Comparison of ENCODE assay signal across 1 fruit fly cellular context in genomic region chr3L:2417399-2418040, dm6.
TF ChIP-seq lines count a peak whose summit lies in the region.

No protein-coding gene starts in this region.

TF ChIP-seq in whole organism, embryonic, 481 proteins besides CTCF, POLR2A, EP300 and RAD21 (continued from another document and continues in another):
- TF ChIP-seq CG18619 (GFP tag; optimal IDR thresholded peaks at IDR 0.05; lab: Kevin White, UChicago) (peak; percentile 75), sob (GFP tag; IDR thresholded peaks at IDR 0.05; lab: Robert Waterston, UW) (no peak), Chrac-16 (GFP tag; optimal IDR thresholded peaks at IDR 0.05; lab: Kevin White, UChicago) (peak; percentile 48), Hmx (GFP tag; optimal IDR thresholded peaks at IDR 0.05; lab: Kevin White, UChicago) (no peak), dimm (GFP tag; IDR thresholded peaks at IDR 0.05; lab: Robert Waterston, UW) (no peak), Mrtf (GFP tag; IDR thresholded peaks at IDR 0.05; lab: Robert Waterston, UW) (0 out of 3 replicates have a peak, but pooled peaks have one; percentile 43), Dbx (GFP tag; IDR thresholded peaks at IDR 0.05; lab: Robert Waterston, UW) (no peak), CG4404 (GFP tag; IDR thresholded peaks at IDR 0.05; lab: Robert Waterston, UW) (no peak), bab2 (GFP tag; optimal IDR thresholded peaks at IDR 0.05; lab: Kevin White, UChicago) (no peak), ab (GFP tag; optimal IDR thresholded peaks at IDR 0.05; lab: Kevin White, UChicago) (no peak), al (GFP tag; IDR thresholded peaks at IDR 0.05; lab: Robert Waterston, UW) (no peak; the same call in 1 of the 2 replicates), ara (GFP tag; IDR thresholded peaks at IDR 0.05; lab: Robert Waterston, UW) (no peak), CG3847 (GFP tag; IDR thresholded peaks at IDR 0.05; lab: Robert Waterston, UW) (peak; percentile 43; the same call in 1 of the 2 replicates), CG12659 (GFP tag; optimal IDR thresholded peaks at IDR 0.05; lab: Kevin White, UChicago) (peak; percentile 79), unc-4 (GFP tag; IDR thresholded peaks at IDR 0.05; lab: Robert Waterston, UW; ENCODE audit: partially characterized antibody) (no peak), tna (GFP tag; IDR thresholded peaks at IDR 0.05; lab: Robert Waterston, UW; ENCODE audit: partially characterized antibody) (no peak), CG16815 (GFP tag; optimal IDR thresholded peaks at IDR 0.05; lab: Kevin White, UChicago) (peak; percentile 34), Xbp1 (GFP tag; optimal IDR thresholded peaks at IDR 0.05; lab: Kevin White, UChicago) (peak; percentile 69), Fer3 (tag; optimal IDR thresholded peaks at IDR 0.05; lab: Kevin White, UChicago) (peak; percentile 61), ato (GFP tag; IDR thresholded peaks at IDR 0.05; lab: Robert Waterston, UW; ENCODE audit: partially characterized antibody) (no peak), ci (GFP tag; IDR thresholded peaks at IDR 0.05; lab: Robert Waterston, UW) (0 out of 3 replicates have a peak, but pooled peaks have one; percentile 16), vfl (GFP tag; optimal IDR thresholded peaks at IDR 0.05; lab: Kevin White, UChicago) (no peak), CG15479 (GFP tag; optimal IDR thresholded peaks at IDR 0.05; lab: Kevin White, UChicago) (no peak), Stat92E (GFP tag; optimal IDR thresholded peaks at IDR 0.05; lab: Kevin White, UChicago) (peak in 1 of 3 experiments; percentile 68), Dip3 (GFP tag; optimal IDR thresholded peaks at IDR 0.05; lab: Kevin White, UChicago) (no peak), cg (GFP tag; optimal IDR thresholded peaks at IDR 0.05; lab: Kevin White, UChicago) (peak; percentile 12), esg (GFP tag; conservative IDR thresholded peaks at IDR 0.05; lab: Robert Waterston, UW) (peak; percentile 61; the same call in 1 of the 2 replicates), gro (GFP tag; optimal IDR thresholded peaks at IDR 0.05; lab: Kevin White, UChicago) (no peak), CG10543 (GFP tag; optimal IDR thresholded peaks at IDR 0.05; lab: Kevin White, UChicago) (peak; percentile 59), CG4854 (GFP tag; optimal IDR thresholded peaks at IDR 0.05; lab: Kevin White, UChicago) (no peak), pho (GFP tag; optimal IDR thresholded peaks at IDR 0.05; lab: Kevin White, UChicago) (no peak), lmd (GFP tag; IDR thresholded peaks at IDR 0.05; lab: Robert Waterston, UW) (peak; percentile 65), Nf-YA (GFP tag; IDR thresholded peaks at IDR 0.05; lab: Robert Waterston, UW) (no peak), salm (tag; optimal IDR thresholded peaks at IDR 0.05; lab: Kevin White, UChicago) (peak; percentile 57), trem (tag; optimal IDR thresholded peaks at IDR 0.05; lab: Kevin White, UChicago) (peak; percentile 44), cas (GFP tag; IDR thresholded peaks at IDR 0.05; lab: Robert Waterston, UW) (no peak), pita (GFP tag; optimal IDR thresholded peaks at IDR 0.05; lab: Kevin White, UChicago) (no peak), eve (GFP tag; optimal IDR thresholded peaks at IDR 0.05; lab: Kevin White, UChicago) (peak in 1 of 2 experiments; percentile 78), usp (GFP tag; optimal IDR thresholded peaks at IDR 0.05; lab: Kevin White, UChicago) (no peak), ind (GFP tag; optimal IDR thresholded peaks at IDR 0.05; lab: Kevin White, UChicago) (peak; percentile 69), CG8388 (GFP tag; optimal IDR thresholded peaks at IDR 0.05; lab: Kevin White, UChicago) (peak; percentile 67), dysf (GFP tag; IDR thresholded peaks at IDR 0.05; lab: Robert Waterston, UW) (peak; percentile 77), CG14965 (GFP tag; optimal IDR thresholded peaks at IDR 0.05; lab: Kevin White, UChicago; ENCODE audit: borderline replicate concordance) (no peak), cad (GFP tag; optimal IDR thresholded peaks at IDR 0.05; lab: Kevin White, UChicago) (no peak), CG4617 (GFP tag; optimal IDR thresholded peaks at IDR 0.05; lab: Kevin White, UChicago; ENCODE audit: borderline replicate concordance) (peak; percentile 3), inv (GFP tag; IDR thresholded peaks at IDR 0.05; lab: Robert Waterston, UW; ENCODE audit: partially characterized antibody) (no peak), Max (GFP tag; optimal IDR thresholded peaks at IDR 0.05; lab: Kevin White, UChicago) (peak; percentile 28), prd (optimal IDR thresholded peaks at IDR 0.05; lab: Kevin White, UChicago) (no peak), prd (GFP tag; IDR thresholded peaks at IDR 0.05; lab: Robert Waterston, UW) (peak; percentile 59; the same call in 1 of the 3 replicates), dati (GFP tag; IDR thresholded peaks at IDR 0.05; lab: Robert Waterston, UW) (no peak), Pdp1 (GFP tag; optimal IDR thresholded peaks at IDR 0.05; lab: Kevin White, UChicago) (peak; percentile 32 to 49), CG10274 (GFP tag; optimal IDR thresholded peaks at IDR 0.05; lab: Kevin White, UChicago) (peak; percentile 62), bowl (GFP tag; IDR thresholded peaks at IDR 0.05; lab: Robert Waterston, UW) (no peak), gcm (GFP tag; optimal IDR thresholded peaks at IDR 0.05; lab: Kevin White, UChicago) (peak; percentile 79), Optix (GFP tag; IDR thresholded peaks at IDR 0.05; lab: Robert Waterston, UW) (no peak), HmgD (GFP tag; optimal IDR thresholded peaks at IDR 0.05; lab: Kevin White, UChicago) (no peak), TFAM (GFP tag; optimal IDR thresholded peaks at IDR 0.05; lab: Kevin White, UChicago) (no peak), tup (GFP tag; optimal IDR thresholded peaks at IDR 0.05; lab: Kevin White, UChicago) (no peak), dmrt99B (tag; optimal IDR thresholded peaks at IDR 0.05; lab: Kevin White, UChicago) (peak; percentile 89), Lpt (GFP tag; optimal IDR thresholded peaks at IDR 0.05; lab: Kevin White, UChicago) (no peak), CG7357 (GFP tag; IDR thresholded peaks at IDR 0.05; lab: Robert Waterston, UW) (peak; percentile 45; the same call in 1 of the 3 replicates), Fer1 (GFP tag; optimal IDR thresholded peaks at IDR 0.05; lab: Kevin White, UChicago) (peak; percentile 85), CG7786 (GFP tag; optimal IDR thresholded peaks at IDR 0.05; lab: Kevin White, UChicago) (peak; percentile 18), CG4328 (GFP tag; optimal IDR thresholded peaks at IDR 0.05; lab: Kevin White, UChicago) (peak; percentile 76), CG11093 (GFP tag; IDR thresholded peaks at IDR 0.05; lab: Robert Waterston, UW) (peak; percentile 36; the same call in 1 of the 3 replicates), CG17829 (tag; optimal IDR thresholded peaks at IDR 0.05; lab: Kevin White, UChicago) (peak; percentile 78), CG34224 (GFP tag; IDR thresholded peaks at IDR 0.05; lab: Robert Waterston, UW; ENCODE audit: partially characterized antibody) (no peak), CG30020 (tag; optimal IDR thresholded peaks at IDR 0.05; lab: Kevin White, UChicago) (peak; percentile 32), CG15269 (tag; optimal IDR thresholded peaks at IDR 0.05; lab: Kevin White, UChicago) (peak; percentile 84), stc (GFP tag; IDR thresholded peaks at IDR 0.05; lab: Robert Waterston, UW) (peak; percentile 48; the same call in 1 of the 2 replicates), lilli (GFP tag; optimal IDR thresholded peaks at IDR 0.05; lab: Kevin White, UChicago) (no peak), CG14860 (GFP tag; IDR thresholded peaks at IDR 0.05; lab: Robert Waterston, UW; ENCODE audit: partially characterized antibody) (no peak), CG1529 (GFP tag; optimal IDR thresholded peaks at IDR 0.05; lab: Kevin White, UChicago) (peak; percentile 72), HLHmδ (GFP tag; optimal IDR thresholded peaks at IDR 0.05; lab: Kevin White, UChicago) (no peak), BEAF-32 (GFP tag; optimal IDR thresholded peaks at IDR 0.05; lab: Kevin White, UChicago) (no peak), bsh (GFP tag; optimal IDR thresholded peaks at IDR 0.05; lab: Kevin White, UChicago) (peak; percentile 65 to 93), Asciz (GFP tag; optimal IDR thresholded peaks at IDR 0.05; lab: Kevin White, UChicago) (peak; percentile 60), Ada2b (GFP tag; IDR thresholded peaks at IDR 0.05; lab: Robert Waterston, UW) (0 out of 2 replicates have a peak, but pooled peaks have one; percentile 4), CG10654 (GFP tag; optimal IDR thresholded peaks at IDR 0.05; lab: Kevin White, UChicago) (peak; percentile 51), sens-2 (GFP tag; IDR thresholded peaks at IDR 0.05; lab: Robert Waterston, UW) (no peak), corto (GFP tag; optimal IDR thresholded peaks at IDR 0.05; lab: Kevin White, UChicago) (peak; percentile 64), wor (GFP tag; IDR thresholded peaks at IDR 0.05; lab: Robert Waterston, UW) (peak; percentile 39; the same call in 1 of the 2 replicates), CG43689 (GFP tag; IDR thresholded peaks at IDR 0.05; lab: Robert Waterston, UW) (0 out of 2 replicates have a peak, but pooled peaks have one; percentile 42), gcm2 (GFP tag; optimal IDR thresholded peaks at IDR 0.05; lab: Kevin White, UChicago) (peak; percentile 25), sd (tag; optimal IDR thresholded peaks at IDR 0.05; lab: Kevin White, UChicago) (peak; percentile 16), dan (GFP tag; IDR thresholded peaks at IDR 0.05; lab: Robert Waterston, UW) (no peak), unpg (GFP tag; optimal IDR thresholded peaks at IDR 0.05; lab: Kevin White, UChicago) (peak; percentile 62), Eip74EF (GFP tag; optimal IDR thresholded peaks at IDR 0.05; lab: Kevin White, UChicago) (peak in 1 of 2 experiments; percentile 86), CG1233 (GFP tag; optimal IDR thresholded peaks at IDR 0.05; lab: Kevin White, UChicago) (peak; percentile 63), CG2120 (GFP tag; optimal IDR thresholded peaks at IDR 0.05; lab: Kevin White, UChicago) (peak; percentile 27), fru (optimal IDR thresholded peaks at IDR 0.05; lab: Kevin White, UChicago) (no peak), CG18262 (tag; optimal IDR thresholded peaks at IDR 0.05; lab: Kevin White, UChicago) (peak; percentile 82), chif (GFP tag; optimal IDR thresholded peaks at IDR 0.05; lab: Kevin White, UChicago) (peak in 1 of 2 experiments; percentile 15), pzg (GFP tag; optimal IDR thresholded peaks at IDR 0.05; lab: Kevin White, UChicago) (no peak), Aef1 (GFP tag; IDR thresholded peaks at IDR 0.05; lab: Robert Waterston, UW) (peak; percentile 46; the same call in 2 of the 3 replicates), CG1832 (GFP tag; optimal IDR thresholded peaks at IDR 0.05; lab: Kevin White, UChicago) (no peak), kay (GFP tag; optimal IDR thresholded peaks at IDR 0.05; lab: Kevin White, UChicago) (peak; percentile 43), her (GFP tag; optimal IDR thresholded peaks at IDR 0.05; lab: Kevin White, UChicago) (no peak), gsb (GFP tag; IDR thresholded peaks at IDR 0.05; lab: Robert Waterston, UW) (no peak), amos (GFP tag; IDR thresholded peaks at IDR 0.05; lab: Robert Waterston, UW; ENCODE audit: partially characterized antibody) (no peak), aop (GFP tag; IDR thresholded peaks at IDR 0.05; lab: Robert Waterston, UW) (no peak), Doc2 (GFP tag; IDR thresholded peaks at IDR 0.05; lab: Robert Waterston, UW) (no peak), CG12219 (GFP tag; optimal IDR thresholded peaks at IDR 0.05; lab: Kevin White, UChicago) (peak; percentile 63), CG6272 (GFP tag; IDR thresholded peaks at IDR 0.05; lab: Robert Waterston, UW) (no peak), Dll (GFP tag; IDR thresholded peaks at IDR 0.05; lab: Robert Waterston, UW; ENCODE audit: partially characterized antibody) (no peak), Poxn (GFP tag; IDR thresholded peaks at IDR 0.05; lab: Robert Waterston, UW) (no peak), kah (GFP tag; optimal IDR thresholded peaks at IDR 0.05; lab: Kevin White, UChicago) (peak; percentile 62), phol (tag; optimal IDR thresholded peaks at IDR 0.05; lab: Kevin White, UChicago) (peak; percentile 86), cato (GFP tag; optimal IDR thresholded peaks at IDR 0.05; lab: Kevin White, UChicago; ENCODE audit: borderline replicate concordance) (peak; percentile 34), vnd (GFP tag; IDR thresholded peaks at IDR 0.05; lab: Robert Waterston, UW; ENCODE audit: partially characterized antibody) (no peak), CG17359 (tag; optimal IDR thresholded peaks at IDR 0.05; lab: Kevin White, UChicago) (peak; percentile 78), CG10366 (GFP tag; IDR thresholded peaks at IDR 0.05; lab: Robert Waterston, UW) (peak; percentile 13; the same call in 1 of the 2 replicates), HLH4C (GFP tag; IDR thresholded peaks at IDR 0.05; lab: Robert Waterston, UW; ENCODE audit: partially characterized antibody) (no peak), CG7963 (GFP tag; IDR thresholded peaks at IDR 0.05; lab: Robert Waterston, UW; ENCODE audit: partially characterized antibody) (no peak), CG12071 (GFP tag; optimal IDR thresholded peaks at IDR 0.05; lab: Kevin White, UChicago) (peak; percentile 35), ssp (GFP tag; IDR thresholded peaks at IDR 0.05; lab: Robert Waterston, UW) (peak; percentile 33; the same call in 1 of the 2 replicates), Atf-2 (GFP tag; optimal IDR thresholded peaks at IDR 0.05; lab: Kevin White, UChicago) (no peak), ase (GFP tag; IDR thresholded peaks at IDR 0.05; lab: Robert Waterston, UW) (no peak; the same call in 2 of the 3 replicates), Rx (GFP tag; IDR thresholded peaks at IDR 0.05; lab: Robert Waterston, UW) (0 out of 2 replicates have a peak, but pooled peaks have one; percentile 42), C15 (GFP tag; IDR thresholded peaks at IDR 0.05; lab: Robert Waterston, UW) (no peak), cwo (GFP tag; optimal IDR thresholded peaks at IDR 0.05; lab: Kevin White, UChicago) (peak; percentile 75), slp2 (GFP tag; optimal IDR thresholded peaks at IDR 0.05; lab: Kevin White, UChicago) (no peak), CG8281 (tag; optimal IDR thresholded peaks at IDR 0.05; lab: Kevin White, UChicago) (peak; percentile 54), bcd (GFP tag; optimal IDR thresholded peaks at IDR 0.05; lab: Kevin White, UChicago) (peak; percentile 75), Bteb2 (GFP tag; optimal IDR thresholded peaks at IDR 0.05; lab: Kevin White, UChicago) (no peak), dmrt11E (tag; optimal IDR thresholded peaks at IDR 0.05; lab: Kevin White, UChicago) (peak; percentile 47), CG4424 (GFP tag; optimal IDR thresholded peaks at IDR 0.05; lab: Kevin White, UChicago) (peak; percentile 71), NK7.1 (GFP tag; optimal IDR thresholded peaks at IDR 0.05; lab: Kevin White, UChicago) (no peak), CG34376 (GFP tag; optimal IDR thresholded peaks at IDR 0.05; lab: Kevin White, UChicago) (no peak)
